Worm (Caenorhabditis elegans): ENCODE measurements around the gene sri-63.

ce11 chrII:3295193-3295592 is 8.0 kb downstream of the sri-63 start, which contains the start of gene btb-17:
- TF ChIP-seq unc-62 (GFP tag; optimal IDR thresholded peaks at IDR 0.05) (no peak), lsy-2 (tag; optimal IDR thresholded peaks at IDR 0.05) (no peak), ceh-43 (GFP tag; optimal IDR thresholded peaks at IDR 0.05) (no peak), unc-120 (tag; optimal IDR thresholded peaks at IDR 0.05; ENCODE audit: poor library complexity, severe bottlenecking) (no peak), pha-4 (tag; optimal IDR thresholded peaks at IDR 0.05) (no peak), mep-1 (tag; optimal IDR thresholded peaks at IDR 0.05) (no peak), nhr-12 (tag; optimal IDR thresholded peaks at IDR 0.05) (no peak), ceh-39 (tag; optimal IDR thresholded peaks at IDR 0.05) (no peak), drap-1 (GFP tag; optimal IDR thresholded peaks at IDR 0.05) (no peak), elt-1 (tag; optimal IDR thresholded peaks at IDR 0.05; ENCODE audit: borderline replicate concordance, insufficient read depth) (no peak)
